Worm (Caenorhabditis elegans) whole organism, young adult: ENCODE results near the gene Y43D4A.2.

Experiments
- F37B4.10 ChIP-seq: fragments of 200-800 bp; sonication (Bioruptor generic); IDR thresholded peaks from 2 replicates; pipeline ENCODE4 v1.3.6; 2022; ENCODE audit warnings: missing genetic modification characterization, missing compliant biosample characterization
- F52B5.7 ChIP-seq: sonication (generic microtip); optimal IDR thresholded peaks from 2 replicates; lab custom pipeline; 2016; ENCODE audit warnings: mild to moderate bottlenecking, missing genetic modification characterization, missing compliant biosample characterization
- ceh-40 ChIP-seq: fragments of 200-800 bp; sonication (Bioruptor generic); IDR thresholded peaks from 2 replicates; pipeline ENCODE4 v1.3.6; 2022; ENCODE audit warnings: missing genetic modification characterization, missing compliant biosample characterization
- let-526 ChIP-seq: fragments of 200-800 bp; sonication (Bioruptor generic); IDR thresholded peaks from 2 replicates; pipeline ENCODE4 v1.3.6; 2022; ENCODE audit warnings: missing genetic modification reagents, missing genetic modification characterization, missing compliant biosample characterization
- mes-4 ChIP-seq: sonication (generic microtip); optimal IDR thresholded peaks from 2 replicates; lab custom pipeline; 2016; ENCODE audit warnings: missing genotype, missing genetic modification characterization, missing compliant biosample characterization
- rcor-1 ChIP-seq: fragments of 200-800 bp; sonication (Bioruptor generic); IDR thresholded peaks from 2 replicates; pipeline ENCODE4 v1.3.6; 2022; ENCODE audit warnings: missing genetic modification reagents, missing genetic modification characterization, missing compliant biosample characterization

DNA sequence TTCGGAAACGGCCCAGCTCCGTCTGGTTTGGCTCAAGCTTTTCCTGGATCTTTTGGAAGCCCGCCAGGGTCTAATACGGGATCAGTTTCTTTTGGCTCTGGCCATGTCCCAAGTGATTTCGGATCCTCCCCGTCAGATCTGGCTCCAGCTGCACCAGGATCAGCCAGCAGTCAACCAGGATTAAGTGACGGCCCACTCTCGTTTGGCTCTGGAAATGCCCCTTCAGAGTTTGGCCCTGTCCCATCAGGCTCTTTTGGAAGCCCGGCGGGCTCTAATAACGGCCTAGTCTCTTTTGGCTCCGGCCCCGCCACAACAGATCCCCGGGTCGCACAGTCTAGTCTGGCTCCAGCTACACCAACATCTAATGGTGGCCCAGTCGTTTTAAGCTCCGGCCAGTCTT lies 22.1 kb upstream of the Y43D4A.2 start:
- TF ChIP-seq mes-4 (tag; lab: Kevin White, UChicago), result no peak
- no peak for TF ChIP-seq let-526 (GFP tag; lab: Robert Waterston, UW)
- no peak for TF ChIP-seq F37B4.10 (GFP tag; lab: Robert Waterston, UW)
- no peak for TF ChIP-seq F52B5.7 (tag; lab: Kevin White, UChicago)
- no peak for TF ChIP-seq ceh-40 (GFP tag; lab: Robert Waterston, UW)
- no peak for TF ChIP-seq rcor-1 (GFP tag; lab: Robert Waterston, UW)
